Worm (Caenorhabditis elegans) whole organism, L1 larva: Measurements from ENCODE around the gene ZK1193.2.
A peak's percentile ranks its signal among the peaks of the same experiment; 100 is the strongest.

Experiments used
- C16A3.4 ChIP-seq: fragments of 150-350 bp; optimal IDR thresholded peaks from 2 replicates; lab custom pipeline; 2014; ENCODE audit warnings: missing biosample characterization, missing genetic modification characterization
- Y116A8C.19 ChIP-seq: sonication (generic microtip); optimal IDR thresholded peaks from 2 replicates; lab custom pipeline; 2016; ENCODE audit warnings: missing compliant biosample characterization, missing genetic modification characterization, borderline replicate concordance
- alr-1 ChIP-seq: fragments of 200-800 bp; sonication (Bioruptor generic); optimal IDR thresholded peaks from 2 replicates; lab custom pipeline; 2018; ENCODE audit warnings: borderline replicate concordance, mild to moderate bottlenecking, missing genetic modification characterization, missing compliant biosample characterization
- ama-1 ChIP-seq: fragments of 150-350 bp; optimal IDR thresholded peaks from 2 replicates; lab custom pipeline; 2014
- ceh-8 ChIP-seq: fragments of 200-800 bp; sonication (Bioruptor generic); optimal IDR thresholded peaks from 2 replicates; lab custom pipeline; 2018; ENCODE audit warnings: mild to moderate bottlenecking, missing genetic modification characterization, moderate library complexity, missing compliant biosample characterization
- ceh-90 ChIP-seq: sonication (generic microtip); optimal IDR thresholded peaks from 2 replicates; lab custom pipeline; 2016; ENCODE audit warnings: missing genetic modification characterization, missing compliant biosample characterization
- dsc-1 ChIP-seq: sonication (generic microtip); optimal IDR thresholded peaks from 2 replicates; lab custom pipeline; 2016; ENCODE audit warnings: mild to moderate bottlenecking, missing genetic modification characterization, missing compliant biosample characterization
- efl-1 ChIP-seq, 4 experiments: fragments of 150-350 bp; optimal IDR thresholded peaks in 3 of 4; peaks in 1 of 4; 1 replicate in 1 of 4; 2 replicates in 3 of 4; lab custom pipeline; 2014; ENCODE audit warnings: missing biosample characterization in 2 of 4, missing genetic modification characterization in 2 of 4, missing genetic modification reagents in 2 of 4
- efl-3 ChIP-seq: fragments of 200-800 bp; sonication (Bioruptor generic); optimal IDR thresholded peaks from 2 replicates; lab custom pipeline; 2018; ENCODE audit warnings: mild to moderate bottlenecking, missing genetic modification characterization, missing compliant biosample characterization
- hlh-4 ChIP-seq: sonication (generic microtip); optimal IDR thresholded peaks from 2 replicates; lab custom pipeline; 2016; ENCODE audit warnings: mild to moderate bottlenecking, missing genetic modification characterization, missing compliant biosample characterization
- irx-1 ChIP-seq: sonication (generic microtip); optimal IDR thresholded peaks from 2 replicates; lab custom pipeline; 2016; ENCODE audit warnings: missing genetic modification characterization, missing compliant biosample characterization
- isw-1 ChIP-seq: fragments of 200-800 bp; sonication (Bioruptor generic); IDR thresholded peaks from 2 replicates; pipeline ENCODE4 v1.3.6; 2022; ENCODE audit warnings: missing genetic modification characterization, missing compliant biosample characterization
- lin-13 ChIP-seq: fragments of 150-350 bp; optimal IDR thresholded peaks from 2 replicates; lab custom pipeline; 2014; ENCODE audit warnings: missing biosample characterization, missing genetic modification reagents, missing genetic modification characterization
- lin-15B ChIP-seq: fragments of 150-350 bp; sonication (generic microtip); optimal IDR thresholded peaks from 3 replicates; lab custom pipeline; 2014; ENCODE audit warnings: missing biosample characterization, missing genetic modification characterization
- lin-39 ChIP-seq: fragments of 150-350 bp; optimal IDR thresholded peaks from 2 replicates; lab custom pipeline; 2014; ENCODE audit warnings: missing biosample characterization, missing genetic modification reagents, missing genetic modification characterization
- lir-3 ChIP-seq: sonication (generic microtip); optimal IDR thresholded peaks from 2 replicates; lab custom pipeline; 2016; ENCODE audit warnings: mild to moderate bottlenecking, missing genetic modification characterization, moderate library complexity, missing compliant biosample characterization; ENCODE audit not compliant: poor library complexity
- lsy-2 ChIP-seq, 2 experiments: fragments of 150-350 bp; optimal IDR thresholded peaks; 2 replicates each; lab custom pipeline; 2014; ENCODE audit warnings: missing biosample characterization in 2 of 2, missing genetic modification characterization in 2 of 2
- mep-1 ChIP-seq: fragments of 150-350 bp; optimal IDR thresholded peaks from 2 replicates; lab custom pipeline; 2014; ENCODE audit warnings: missing biosample characterization, missing genetic modification characterization
- nhr-20 ChIP-seq: sonication (generic microtip); optimal IDR thresholded peaks from 2 replicates; lab custom pipeline; 2016; ENCODE audit warnings: mild to moderate bottlenecking, missing genetic modification characterization, missing compliant biosample characterization
- nhr-237 ChIP-seq: fragments of 150-350 bp; optimal IDR thresholded peaks from 2 replicates; lab custom pipeline; 2014; ENCODE audit warnings: missing biosample characterization, missing genetic modification characterization
- nhr-71 ChIP-seq: sonication (generic microtip); optimal IDR thresholded peaks from 2 replicates; lab custom pipeline; 2016; ENCODE audit warnings: mild to moderate bottlenecking, missing genetic modification characterization, moderate library complexity, missing compliant biosample characterization
- nhr-84 ChIP-seq: sonication (generic microtip); optimal IDR thresholded peaks from 2 replicates; lab custom pipeline; 2017; ENCODE audit warnings: missing biosample characterization, missing genetic modification characterization
- skn-1 ChIP-seq: fragments of 150-350 bp; optimal IDR thresholded peaks from 2 replicates; lab custom pipeline; 2014; ENCODE audit warnings: missing biosample characterization, missing genetic modification characterization
- snpc-4 ChIP-seq: fragments of 150-350 bp; optimal IDR thresholded peaks from 2 replicates; lab custom pipeline; 2014; ENCODE audit warnings: missing biosample characterization, missing genetic modification characterization
- sup-37 ChIP-seq: fragments of 200-800 bp; sonication (Bioruptor generic); optimal IDR thresholded peaks from 2 replicates; lab custom pipeline; 2018; ENCODE audit warnings: mild to moderate bottlenecking, missing genetic modification characterization, missing compliant biosample characterization
- unc-130 ChIP-seq: fragments of 150-350 bp; optimal IDR thresholded peaks from 2 replicates; lab custom pipeline; 2017; ENCODE audit warnings: missing biosample characterization, missing genetic modification characterization, inconsistent platforms
- unc-98 ChIP-seq: fragments of 200-800 bp; sonication (Bioruptor generic); IDR thresholded peaks from 2 replicates; pipeline ENCODE4 v1.3.6; 2022; ENCODE audit warnings: missing genetic modification characterization, missing compliant biosample characterization
- zip-4 ChIP-seq: fragments of 200-800 bp; sonication (Bioruptor generic); optimal IDR thresholded peaks from 2 replicates; lab custom pipeline; 2018; ENCODE audit warnings: mild to moderate bottlenecking, missing genetic modification characterization, moderate library complexity, missing compliant biosample characterization

The ZK1193.2 gene

ce11 chrX:371761-372285, 53.6 kb downstream of the ZK1193.2 start, which contains the start of gene nrde-3:
TSS of gene nrde-3 (plus strand) at chrX:372235.
- no peak for TF ChIP-seq Y116A8C.19 (tag; lab: Kevin White, UChicago)
- TF ChIP-seq zip-4 = no peak
- TF ChIP-seq lsy-2 (tag; optimal IDR thresholded peaks at IDR 0.05; lab: Kevin White, UChicago) = no peak

ce11 chrX:369923-370322, 55.5 kb downstream of the ZK1193.2 start:
- TF ChIP-seq skn-1 (tag; lab: Kevin White, UChicago) (peak; percentile 25), lin-39 (tag; lab: Kevin White, UChicago) (no peak), ceh-8 (GFP tag; lab: Kevin White, UChicago) (no peak), mep-1 (peak; percentile 10), ceh-90 (tag; lab: Kevin White, UChicago) (no peak), efl-1 (optimal IDR thresholded peaks at IDR 0.05; lab: Kevin White, UChicago) (peak in 1 of 2 experiments; percentile 18), efl-1 (GFP tag; optimal IDR thresholded peaks at IDR 0.05 in 1 of 2; lab: Kevin White, UChicago) (peak in 1 of 2 experiments; percentile 42)

- TF ChIP-seq skn-1 (tag; lab: Kevin White, UChicago) (no peak), nhr-237 (tag; lab: Kevin White, UChicago) (no peak), nhr-71 (tag; lab: Kevin White, UChicago) (no peak), lir-3 (tag; lab: Kevin White, UChicago) (no peak), dsc-1 (tag; lab: Kevin White, UChicago) (no peak), lin-15B (no peak), sup-37 (GFP tag; lab: Kevin White, UChicago) (no peak), C16A3.4 (tag; lab: Kevin White, UChicago) (no peak), isw-1 (GFP tag; lab: Robert Waterston, UW) (no peak), efl-3 (GFP tag; lab: Kevin White, UChicago) (no peak), hlh-4 (no peak), snpc-4 (tag; lab: Kevin White, UChicago) (no peak), nhr-20 (tag; lab: Kevin White, UChicago) (no peak), alr-1 (tag; lab: Kevin White, UChicago) (no peak), lin-13 (GFP tag; lab: Kevin White, UChicago) (no peak), unc-130 (tag; lab: Kevin White, UChicago) (no peak), ama-1 (lab: Kevin White, UChicago) (no peak)
Observed at ce11 chrX:360479-360878, 65.0 kb downstream of the ZK1193.2 start, which contains the start of gene C04E7.5. TSS of gene C04E7.5 (plus strand) at chrX:360779.

- TF ChIP-seq nhr-71 (tag; lab: Kevin White, UChicago) = no peak
- no peak for TF ChIP-seq irx-1 (tag; lab: Kevin White, UChicago)
- no peak for TF ChIP-seq sup-37 (GFP tag; lab: Kevin White, UChicago)
- TF ChIP-seq nhr-84 (tag; lab: Kevin White, UChicago) = no peak
- TF ChIP-seq efl-1 (optimal IDR thresholded peaks at IDR 0.05; lab: Kevin White, UChicago) = no peak
- TF ChIP-seq efl-1 (GFP tag; optimal IDR thresholded peaks at IDR 0.05 in 1 of 2; lab: Kevin White, UChicago) = peak in 1 of 2 experiments; percentile 42
- no peak for TF ChIP-seq unc-98 (GFP tag; lab: Robert Waterston, UW)
Observed at ce11 chrX:357792-358191, 67.6 kb downstream of the ZK1193.2 start, which contains the start of gene C04E7.1. TSS of gene C04E7.1 (plus strand) at chrX:358092.
